Fruit fly (Drosophila melanogaster) whole organism, embryonic: ENCODE results near the gene Gale.
A peak's percentile ranks its signal among the peaks of the same experiment; 100 is the strongest.

Source experiments
- Adf1 ChIP-seq: fragments of 200-800 bp; sonication (Bioruptor generic); IDR thresholded peaks from 2 replicates; pipeline ENCODE4 v1.3.6; 2022; ENCODE audit warnings: missing biosample characterization, missing genetic modification characterization
- Bteb2 ChIP-seq: fragments of 200-800 bp; sonication (Bioruptor generic); optimal IDR thresholded peaks from 2 replicates; lab custom pipeline; 2016; ENCODE audit warnings: missing biosample characterization, missing genetic modification characterization
- CG10366 ChIP-seq: fragments of 200-800 bp; sonication (Bioruptor generic); IDR thresholded peaks from 2 replicates; pipeline ENCODE4 v1.3.6; 2022; ENCODE audit warnings: missing biosample characterization, missing genetic modification characterization
- CG10959 ChIP-seq: fragments of 200-800 bp; sonication (Bioruptor generic); IDR thresholded peaks from 2 replicates; pipeline ENCODE4 v1.3.6; 2022; ENCODE audit warnings: missing biosample characterization, missing genetic modification characterization
- CG12299 ChIP-seq: fragments of 200-800 bp; sonication (Bioruptor generic); optimal IDR thresholded peaks from 2 replicates; lab custom pipeline; 2018; ENCODE audit warnings: missing biosample characterization, mild to moderate bottlenecking, missing genetic modification characterization
- CG14050 ChIP-seq: fragments of 200-800 bp; sonication (Bioruptor generic); IDR thresholded peaks from 3 replicates; pipeline ENCODE4 v1.3.6; 2022; ENCODE audit warnings: missing biosample characterization, missing genetic modification characterization
- CG15696 ChIP-seq: fragments of 200-800 bp; sonication (Bioruptor generic); optimal IDR thresholded peaks from 2 replicates; lab custom pipeline; 2019; ENCODE audit warnings: missing biosample characterization, mild to moderate bottlenecking, missing genetic modification characterization, moderate library complexity
- CG1603 ChIP-seq: fragments of 200-800 bp; sonication (Bioruptor generic); optimal IDR thresholded peaks from 2 replicates; lab custom pipeline; 2019; ENCODE audit warnings: missing biosample characterization, mild to moderate bottlenecking, missing genetic modification characterization, moderate library complexity
- CG1647 ChIP-seq: fragments of 200-800 bp; sonication (Bioruptor generic); optimal IDR thresholded peaks from 3 replicates; lab custom pipeline; 2016; ENCODE audit warnings: missing biosample characterization, missing genetic modification characterization
- CG16815 ChIP-seq: fragments of 200-800 bp; sonication (Bioruptor generic); optimal IDR thresholded peaks from 3 replicates; lab custom pipeline; 2017; ENCODE audit warnings: missing biosample characterization, mild to moderate bottlenecking, missing genetic modification characterization
- CG17829 ChIP-seq: fragments of 200-800 bp; optimal IDR thresholded peaks from 2 replicates; lab custom pipeline; 2019; ENCODE audit warnings: missing biosample characterization, mild to moderate bottlenecking, missing genetic modification characterization, moderate library complexity
- CG1832 ChIP-seq: fragments of 200-800 bp; sonication (Bioruptor generic); optimal IDR thresholded peaks from 2 replicates; lab custom pipeline; 2017; ENCODE audit warnings: missing biosample characterization, mild to moderate bottlenecking, missing genetic modification characterization, inconsistent platforms
- CG18476 ChIP-seq: fragments of 200-800 bp; sonication (Bioruptor generic); optimal IDR thresholded peaks from 2 replicates; lab custom pipeline; 2016; ENCODE audit warnings: missing biosample characterization, mild to moderate bottlenecking, missing genetic modification characterization
- CG31441 ChIP-seq: fragments of 200-800 bp; sonication (Bioruptor generic); IDR thresholded peaks from 2 replicates; pipeline ENCODE4 v1.3.6; 2022; ENCODE audit warnings: missing biosample characterization, missing genetic modification characterization
- CG3163 ChIP-seq: fragments of 200-800 bp; sonication (Bioruptor generic); optimal IDR thresholded peaks from 3 replicates; lab custom pipeline; 2016; ENCODE audit warnings: missing biosample characterization, missing genetic modification characterization
- CG33557 ChIP-seq: fragments of 200-800 bp; sonication (Bioruptor generic); optimal IDR thresholded peaks from 2 replicates; lab custom pipeline; 2019; ENCODE audit warnings: missing biosample characterization, mild to moderate bottlenecking, missing genetic modification characterization, moderate library complexity
- CG3726 ChIP-seq: fragments of 200-800 bp; sonication (Bioruptor generic); IDR thresholded peaks from 3 replicates; pipeline ENCODE4, ENCODE4 v1.3.6; 2022; ENCODE audit warnings: missing biosample characterization, missing genetic modification characterization
- CG4360 ChIP-seq: fragments of 200-800 bp; sonication (Bioruptor generic); IDR thresholded peaks from 2 replicates; pipeline ENCODE4 v1.3.6; 2022; ENCODE audit warnings: missing biosample characterization, missing genetic modification characterization
- CG6175 ChIP-seq: fragments of 200-800 bp; sonication (Bioruptor generic); IDR thresholded peaks from 3 replicates; pipeline ENCODE4 v1.3.6; 2022; ENCODE audit warnings: missing biosample characterization, missing genetic modification characterization
- CG6689 ChIP-seq: fragments of 200-800 bp; sonication (Bioruptor generic); IDR thresholded peaks from 2 replicates; pipeline ENCODE4 v1.3.6; 2022; ENCODE audit warnings: missing biosample characterization, missing genetic modification characterization
- CG7271 ChIP-seq: fragments of 200-800 bp; sonication (Bioruptor generic); optimal IDR thresholded peaks from 2 replicates; lab custom pipeline; 2018; ENCODE audit warnings: missing biosample characterization, mild to moderate bottlenecking, missing genetic modification characterization, moderate library complexity
- CG8388 ChIP-seq: fragments of 200-800 bp; sonication (Bioruptor generic); optimal IDR thresholded peaks from 2 replicates; lab custom pipeline; 2019; ENCODE audit warnings: missing biosample characterization, mild to moderate bottlenecking, missing genetic modification characterization, moderate library complexity
- CG8765 ChIP-seq: fragments of 200-800 bp; sonication (Bioruptor generic); IDR thresholded peaks from 2 replicates; pipeline ENCODE4 v1.3.6; 2022; ENCODE audit warnings: missing biosample characterization, missing genetic modification characterization
- CTCF ChIP-seq: fragments of 200-800 bp; sonication (Bioruptor generic); optimal IDR thresholded peaks from 2 replicates; lab custom pipeline; 2017; ENCODE audit warnings: missing biosample characterization, mild to moderate bottlenecking, missing genetic modification characterization, moderate library complexity
- Dbx ChIP-seq: fragments of 200-800 bp; sonication (Bioruptor generic); IDR thresholded peaks from 3 replicates; pipeline ENCODE4 v1.3.6; 2022; ENCODE audit warnings: missing biosample characterization, missing genetic modification characterization
- Dek ChIP-seq: fragments of 200-800 bp; sonication (Bioruptor generic); optimal IDR thresholded peaks from 3 replicates; lab custom pipeline; 2019; ENCODE audit warnings: missing biosample characterization, mild to moderate bottlenecking, missing genetic modification characterization, moderate library complexity
- Dip2 ChIP-seq: fragments of 200-800 bp; sonication (Bioruptor generic); IDR thresholded peaks from 2 replicates; pipeline ENCODE4 v1.3.6; 2022; ENCODE audit warnings: missing biosample characterization, missing genetic modification characterization
- GATAe ChIP-seq: fragments of 200-800 bp; sonication (Bioruptor generic); conservative IDR thresholded peaks from 2 replicates; pipeline ENCODE4 v1.3.6; 2022; ENCODE audit warnings: missing biosample characterization, missing genetic modification characterization
- Gug ChIP-seq: fragments of 200-800 bp; sonication (Bioruptor generic); IDR thresholded peaks from 4 replicates; pipeline ENCODE4 v1.3.6; 2022; ENCODE audit warnings: missing biosample characterization, missing genetic modification characterization
- H2.0 ChIP-seq: fragments of 200-800 bp; sonication (Bioruptor generic); IDR thresholded peaks from 2 replicates; pipeline ENCODE4 v1.3.6; 2022; ENCODE audit warnings: missing biosample characterization, missing genetic modification characterization
- Lim3 ChIP-seq: fragments of 200-800 bp; sonication (Bioruptor generic); IDR thresholded peaks from 2 replicates; pipeline ENCODE4 v1.3.6; 2022; ENCODE audit warnings: missing biosample characterization, missing genetic modification characterization
- MBD-R2 ChIP-seq: fragments of 200-800 bp; sonication (Bioruptor generic); IDR thresholded peaks from 2 replicates; pipeline ENCODE4 v1.3.6; 2022; ENCODE audit warnings: missing biosample characterization, missing genetic modification characterization
- Oli ChIP-seq: fragments of 200-800 bp; sonication (Bioruptor generic); optimal IDR thresholded peaks from 2 replicates; lab custom pipeline; 2018; ENCODE audit warnings: missing biosample characterization, mild to moderate bottlenecking, missing genetic modification characterization, moderate library complexity
- Sry-β ChIP-seq: fragments of 200-800 bp; sonication (Bioruptor generic); optimal IDR thresholded peaks from 2 replicates; lab custom pipeline; 2018; ENCODE audit warnings: missing biosample characterization, mild to moderate bottlenecking, missing genetic modification characterization, moderate library complexity
- Ssrp ChIP-seq: fragments of 200-800 bp; sonication (Bioruptor generic); optimal IDR thresholded peaks from 2 replicates; lab custom pipeline; 2018; ENCODE audit warnings: missing biosample characterization, mild to moderate bottlenecking, missing genetic modification characterization, moderate library complexity
- Trl ChIP-seq, 3 experiments: fragments of >200 bp in 2 of 3; fragments of 200-800 bp in 1 of 3; sonication (Bioruptor generic) in 1 of 3; optimal IDR thresholded peaks; 2 replicates in 1 of 3; 3 replicates in 2 of 3; lab custom pipeline; 2016 to 2017; ENCODE audit warnings: missing biosample characterization in 1 of 3, missing genetic modification characterization in 1 of 3
- ara ChIP-seq: fragments of 200-800 bp; sonication (Bioruptor generic); IDR thresholded peaks from 2 replicates; pipeline ENCODE4 v1.3.6; 2022; ENCODE audit warnings: missing biosample characterization, missing genetic modification characterization
- bsh ChIP-seq, 2 experiments: fragments of 200-800 bp; sonication (Bioruptor generic); optimal IDR thresholded peaks; 2 replicates each; lab custom pipeline; 2017 to 2018; ENCODE audit warnings: mild to moderate bottlenecking in 2 of 2, missing biosample characterization in 2 of 2, missing genetic modification characterization in 2 of 2, moderate library complexity in 1 of 2
- en ChIP-seq: fragments of 200-800 bp; sonication (Bioruptor generic); optimal IDR thresholded peaks from 2 replicates; lab custom pipeline; 2016; ENCODE audit warnings: missing biosample characterization, missing genetic modification characterization
- esg ChIP-seq: fragments of 200-800 bp; sonication (Bioruptor generic); conservative IDR thresholded peaks from 2 replicates; pipeline ENCODE4 v1.3.6; 2022; ENCODE audit warnings: missing biosample characterization, missing genetic modification characterization
- fd102C ChIP-seq: fragments of 200-800 bp; sonication (Bioruptor generic); optimal IDR thresholded peaks from 2 replicates; lab custom pipeline; 2018; ENCODE audit warnings: missing biosample characterization, mild to moderate bottlenecking, missing genetic modification characterization, moderate library complexity
- fd64A ChIP-seq: fragments of 200-800 bp; sonication (Bioruptor generic); optimal IDR thresholded peaks from 3 replicates; lab custom pipeline; 2018; ENCODE audit warnings: missing biosample characterization, mild to moderate bottlenecking, missing genetic modification characterization
- hb ChIP-seq: fragments of 200-800 bp; sonication (Bioruptor generic); IDR thresholded peaks from 3 replicates; pipeline ENCODE4 v1.3.6; 2022; ENCODE audit warnings: missing biosample characterization, missing genetic modification characterization; ENCODE audit not compliant: partially characterized antibody
- hth ChIP-seq: fragments of >200 bp; optimal IDR thresholded peaks from 2 replicates; lab custom pipeline; 2017; ENCODE audit warnings: inconsistent platforms
- kah ChIP-seq: fragments of 200-800 bp; sonication (Bioruptor generic); optimal IDR thresholded peaks from 2 replicates; lab custom pipeline; 2018; ENCODE audit warnings: missing biosample characterization, mild to moderate bottlenecking, missing genetic modification characterization
- maf-S ChIP-seq: fragments of 200-800 bp; sonication (Bioruptor generic); optimal IDR thresholded peaks from 2 replicates; lab custom pipeline; 2016; ENCODE audit warnings: missing biosample characterization, missing genetic modification characterization
- sd ChIP-seq: fragments of 200-800 bp; sonication (Bioruptor generic); optimal IDR thresholded peaks from 3 replicates; lab custom pipeline; 2018; ENCODE audit warnings: missing biosample characterization, mild to moderate bottlenecking, missing genetic modification characterization, moderate library complexity
- sens ChIP-seq: fragments of 200-800 bp; sonication (Bioruptor generic); peaks from one replicate; lab custom pipeline; 2016; ENCODE audit warnings: missing biosample characterization, missing genetic modification characterization
- unc-4 ChIP-seq: fragments of 200-800 bp; sonication (Bioruptor generic); IDR thresholded peaks from 2 replicates; pipeline ENCODE4 v1.3.6; 2022; ENCODE audit warnings: missing biosample characterization, missing genetic modification characterization; ENCODE audit not compliant: partially characterized antibody
- wor ChIP-seq: fragments of 200-800 bp; sonication (Bioruptor generic); IDR thresholded peaks from 2 replicates; pipeline ENCODE4 v1.3.6; 2022; ENCODE audit warnings: missing biosample characterization, missing genetic modification characterization

The Gale gene

dm6 chr3L:699368-700150 lies 51.2 kb downstream of the Gale start (continued):
- TF ChIP-seq bsh (GFP tag; optimal IDR thresholded peaks at IDR 0.05; lab: Kevin White, UChicago) (peak; percentile 30 to 47), Trl (optimal IDR thresholded peaks at IDR 0.05; lab: Kevin White, UChicago) (no peak), Trl (GFP tag; optimal IDR thresholded peaks at IDR 0.05; lab: Kevin White, UChicago) (no peak), unc-4 (GFP tag; lab: Robert Waterston, UW) (no peak), CG1832 (GFP tag; lab: Kevin White, UChicago) (no peak), CG1647 (GFP tag; lab: Kevin White, UChicago) (no peak), Dek (peak; percentile 7), CG31441 (GFP tag; lab: Robert Waterston, UW) (0 out of 2 replicates have a peak, but pooled peaks have one; percentile 45), GATAe (GFP tag; lab: Robert Waterston, UW) (no peak), Adf1 (GFP tag; lab: Robert Waterston, UW) (peak; percentile 94), Sry-β (GFP tag; lab: Kevin White, UChicago) (peak; percentile 99), esg (GFP tag; lab: Robert Waterston, UW) (peak; percentile 29; the same call in 1 of the 2 replicates), CG8388 (GFP tag; lab: Kevin White, UChicago) (peak; percentile 43), fd102C (peak; percentile 30), CG1603 (peak; percentile 22), sens (GFP tag; lab: Kevin White, UChicago) (peak; percentile 95), Ssrp (tag; lab: Kevin White, UChicago) (peak; percentile 48), CG6689 (GFP tag; lab: Robert Waterston, UW) (no peak; the same call in 1 of the 2 replicates), Lim3 (no peak), CG14050 (GFP tag; lab: Robert Waterston, UW) (0 out of 3 replicates have a peak, but pooled peaks have one; percentile 8), CG10959 (GFP tag; lab: Robert Waterston, UW) (no peak), CG6175 (GFP tag; lab: Robert Waterston, UW) (no peak), Dbx (no peak), hth (lab: Kevin White, UChicago) (no peak), CG17829 (tag; lab: Kevin White, UChicago) (peak; percentile 13), CG12299 (tag; lab: Kevin White, UChicago) (no peak), Dip2 (no peak), CG8765 (GFP tag; lab: Robert Waterston, UW) (no peak), wor (GFP tag; lab: Robert Waterston, UW) (no peak), hb (GFP tag; lab: Robert Waterston, UW) (no peak), maf-S (GFP tag; lab: Kevin White, UChicago) (no peak), kah (GFP tag; lab: Kevin White, UChicago) (no peak), CG3163 (GFP tag; lab: Kevin White, UChicago) (no peak), sd (peak; percentile 63), CG7271 (no peak), Gug (GFP tag; lab: Robert Waterston, UW) (no peak), CG18476 (peak; percentile 25), MBD-R2 (GFP tag; lab: Robert Waterston, UW) (no peak), CG15696 (tag; lab: Kevin White, UChicago) (peak; percentile 48), CG10366 (GFP tag; lab: Robert Waterston, UW) (no peak), CTCF (GFP tag; lab: Kevin White, UChicago) (no peak), ara (no peak), fd64A (GFP tag; lab: Kevin White, UChicago) (no peak), Bteb2 (GFP tag; lab: Kevin White, UChicago) (no peak), CG33557 (peak; percentile 12), CG4360 (GFP tag; lab: Robert Waterston, UW) (peak; percentile 92), H2.0 (GFP tag; lab: Robert Waterston, UW) (no peak), Oli (peak; percentile 46), CG3726 (no peak), CG16815 (GFP tag; lab: Kevin White, UChicago) (peak; percentile 50), en (GFP tag; lab: Kevin White, UChicago) (no peak)
